Worm (Caenorhabditis elegans) whole organism, midembryonic: ENCODE data around the gene stg-1.

ENCODE experiments used
- cog-1 ChIP-seq: sonication (generic microtip); optimal IDR thresholded peaks from 2 replicates; lab custom pipeline; 2016; ENCODE audit warnings: missing genetic modification characterization, missing compliant biosample characterization
- med-1 ChIP-seq: sonication (generic microtip); optimal IDR thresholded peaks from 2 replicates; lab custom pipeline; 2017; ENCODE audit warnings: missing genetic modification characterization, mild to moderate bottlenecking, missing compliant biosample characterization, antibody characterized with exemption, missing genetic modification reagents; ENCODE audit not compliant: insufficient read depth

DNA sequence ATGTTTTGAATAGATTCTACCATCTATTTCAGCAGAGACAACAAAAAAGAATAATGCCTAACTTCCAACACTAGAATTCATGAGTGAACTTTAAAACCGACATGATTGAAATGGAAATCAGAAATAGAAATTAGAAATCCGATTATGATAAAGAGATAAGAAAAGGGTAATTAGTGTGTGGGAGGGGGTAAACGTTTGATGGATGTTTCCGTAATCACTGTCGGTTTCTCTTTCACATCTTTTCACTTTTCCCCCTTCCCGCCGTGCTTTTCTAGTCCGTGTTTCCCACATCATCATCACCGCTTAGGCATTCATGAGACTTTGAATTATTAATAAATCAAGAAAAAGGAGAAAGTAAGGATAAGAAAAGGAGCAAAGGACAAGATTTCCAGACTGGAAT, 14.8 kb downstream of the stg-1 start:
- no peak for TF ChIP-seq cog-1 (tag; lab: Kevin White, UChicago)
- no peak for TF ChIP-seq med-1 (GFP tag; lab: Kevin White, UChicago)
